Worm (Caenorhabditis elegans) whole organism, L4 larva: ENCODE measurements around the gene F56C3.9.

ENCODE experiments used
- Y105C5A.15 ChIP-seq: fragments of 200-800 bp; sonication (Bioruptor generic); IDR thresholded peaks from 2 replicates; pipeline ENCODE4 v1.3.6; 2022; ENCODE audit warnings: missing genetic modification characterization, missing compliant biosample characterization
- ZK546.5 ChIP-seq, 2 experiments: sonication (generic microtip); optimal IDR thresholded peaks; 2 replicates each; lab custom pipeline; 2017; ENCODE audit warnings: missing biosample characterization in 2 of 2, missing genetic modification characterization in 2 of 2
- aly-2 ChIP-seq: sonication (generic microtip); optimal IDR thresholded peaks from 2 replicates; lab custom pipeline; 2018; ENCODE audit warnings: missing biosample characterization, missing genetic modification characterization
- ama-1 ChIP-seq: fragments of 150-350 bp; optimal IDR thresholded peaks from 2 replicates; lab custom pipeline; 2014; ENCODE audit warnings: inconsistent platforms, mixed read lengths
- cey-2 ChIP-seq: sonication (generic microtip); optimal IDR thresholded peaks from 3 replicates; lab custom pipeline; 2017; ENCODE audit warnings: missing genetic modification characterization, mild to moderate bottlenecking, missing compliant biosample characterization, antibody characterized with exemption, borderline replicate concordance; ENCODE audit not compliant: insufficient read depth
- daf-12 ChIP-seq: fragments of 150-350 bp; optimal IDR thresholded peaks from 2 replicates; lab custom pipeline; 2014; ENCODE audit warnings: missing biosample characterization, missing genetic modification reagents, missing genetic modification characterization
- daf-8 ChIP-seq: fragments of 200-800 bp; sonication (Bioruptor generic); IDR thresholded peaks from 2 replicates; pipeline ENCODE4 v1.3.6; 2022; ENCODE audit warnings: missing genetic modification characterization, missing compliant biosample characterization
- fos-1 ChIP-seq: fragments of 150-350 bp; optimal IDR thresholded peaks from 2 replicates; lab custom pipeline; 2014; ENCODE audit warnings: missing biosample characterization, missing genetic modification characterization
- hmg-1.1 ChIP-seq: fragments of 200-800 bp; sonication (Bioruptor generic); IDR thresholded peaks from 2 replicates; pipeline ENCODE4 v1.3.6; 2022; ENCODE audit warnings: missing genetic modification reagents, missing genetic modification characterization, missing compliant biosample characterization
- lin-13 ChIP-seq: fragments of 150-350 bp; optimal IDR thresholded peaks from 2 replicates; lab custom pipeline; 2014; ENCODE audit warnings: missing biosample characterization, missing genetic modification reagents, missing genetic modification characterization
- nhr-11 ChIP-seq: fragments of 150-350 bp; optimal IDR thresholded peaks from 2 replicates; lab custom pipeline; 2014; ENCODE audit warnings: missing biosample characterization, missing genetic modification characterization
- nhr-237 ChIP-seq: sonication (generic microtip); optimal IDR thresholded peaks from 2 replicates; lab custom pipeline; 2017; ENCODE audit warnings: missing biosample characterization, missing genetic modification characterization
- nhr-41 ChIP-seq: fragments of 200-800 bp; sonication (Bioruptor generic); IDR thresholded peaks from 2 replicates; pipeline ENCODE4 v1.3.6; 2022; ENCODE audit warnings: missing genetic modification reagents, missing genetic modification characterization, missing compliant biosample characterization
- pqm-1 ChIP-seq: sonication (generic microtip); optimal IDR thresholded peaks from 2 replicates; lab custom pipeline; 2017; ENCODE audit warnings: missing biosample characterization, missing genetic modification characterization

DNA sequence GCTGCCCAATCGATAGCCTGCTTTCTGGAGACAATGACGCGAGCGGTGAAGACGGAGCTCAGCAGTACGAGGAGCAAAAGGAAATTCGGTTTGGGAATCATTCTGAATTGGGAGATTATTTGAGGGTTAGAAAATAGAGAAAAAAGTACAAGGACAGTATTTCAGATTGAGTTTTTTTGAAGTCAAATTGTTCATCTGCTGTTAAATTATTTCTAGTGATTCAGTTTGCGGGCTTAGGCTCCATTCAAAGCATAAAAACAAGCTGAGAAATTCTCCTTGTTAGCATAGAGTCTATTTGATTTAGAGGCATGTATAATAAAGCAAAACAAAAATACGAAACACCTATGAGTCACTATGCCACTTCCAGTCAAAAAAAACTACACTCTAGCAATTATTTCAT lies 26.4 kb downstream of the F56C3.9 start, which contains the start of gene dgn-2:
- no peak for TF ChIP-seq pqm-1
- TF ChIP-seq ZK546.5 (tag; optimal IDR thresholded peaks at IDR 0.05; lab: Kevin White, UChicago) = no peak
- TF ChIP-seq daf-8 (GFP tag; lab: Robert Waterston, UW) = no peak
- no peak for TF ChIP-seq lin-13 (GFP tag; lab: Kevin White, UChicago)
- TF ChIP-seq nhr-41 (GFP tag; lab: Robert Waterston, UW) = no peak
- no peak for TF ChIP-seq daf-12 (tag; lab: Kevin White, UChicago)
- no peak for TF ChIP-seq ama-1 (lab: Kevin White, UChicago)
- no peak for TF ChIP-seq nhr-237
- TF ChIP-seq nhr-11 (tag; lab: Kevin White, UChicago) = no peak
- TF ChIP-seq Y105C5A.15 (GFP tag; lab: Robert Waterston, UW) = no peak
- TF ChIP-seq fos-1 (tag; lab: Kevin White, UChicago) = no peak
- no peak for TF ChIP-seq aly-2
- TF ChIP-seq cey-2 (tag; lab: Kevin White, UChicago) = no peak
- no peak for TF ChIP-seq hmg-1.1 (GFP tag; lab: Robert Waterston, UW)
